Worm (Caenorhabditis elegans) whole organism, midembryonic: Measurements from ENCODE around the gene F35H8.1.

Experiments
- T22C8.4 ChIP-seq: fragments of 200-800 bp; sonication (Bioruptor generic); IDR thresholded peaks from 2 replicates; pipeline ENCODE4 v1.3.6; 2022; ENCODE audit warnings: missing genetic modification characterization, missing compliant biosample characterization
- cog-1 ChIP-seq: sonication (generic microtip); optimal IDR thresholded peaks from 2 replicates; lab custom pipeline; 2016; ENCODE audit warnings: missing genetic modification characterization, missing compliant biosample characterization
- flt-1 ChIP-seq: fragments of 200-800 bp; sonication (Bioruptor generic); IDR thresholded peaks from 2 replicates; pipeline ENCODE4 v1.3.6; 2022; ENCODE audit warnings: missing genetic modification characterization, missing compliant biosample characterization
- klf-2 ChIP-seq: fragments of 200-800 bp; sonication (Bioruptor generic); conservative IDR thresholded peaks from 2 replicates; pipeline ENCODE4 v1.3.6; 2022; ENCODE audit warnings: missing genetic modification reagents, missing genetic modification characterization, missing compliant biosample characterization
- med-1 ChIP-seq: sonication (generic microtip); optimal IDR thresholded peaks from 2 replicates; lab custom pipeline; 2017; ENCODE audit warnings: missing genetic modification characterization, mild to moderate bottlenecking, missing compliant biosample characterization, antibody characterized with exemption, missing genetic modification reagents; ENCODE audit not compliant: insufficient read depth
- ref-1 ChIP-seq: fragments of 200-800 bp; sonication (Bioruptor generic); conservative IDR thresholded peaks from 2 replicates; pipeline ENCODE4 v1.3.6; 2022; ENCODE audit warnings: missing genetic modification reagents, missing genetic modification characterization, missing compliant biosample characterization
- tab-1 ChIP-seq: fragments of 200-800 bp; sonication (Bioruptor generic); IDR thresholded peaks from 2 replicates; pipeline ENCODE4 v1.3.6; 2022; ENCODE audit warnings: missing genetic modification characterization, missing compliant biosample characterization
- ztf-23 ChIP-seq: fragments of 200-800 bp; sonication (Bioruptor generic); IDR thresholded peaks from 2 replicates; pipeline ENCODE4 v1.3.6; 2022; ENCODE audit warnings: missing genetic modification reagents, missing genetic modification characterization, missing compliant biosample characterization
- ztf-29 ChIP-seq: fragments of 200-800 bp; sonication (Bioruptor generic); IDR thresholded peaks from 2 replicates; pipeline ENCODE4 v1.3.6; 2022; ENCODE audit warnings: missing genetic modification reagents, missing genetic modification characterization, missing compliant biosample characterization

Gene F35H8.1

DNA sequence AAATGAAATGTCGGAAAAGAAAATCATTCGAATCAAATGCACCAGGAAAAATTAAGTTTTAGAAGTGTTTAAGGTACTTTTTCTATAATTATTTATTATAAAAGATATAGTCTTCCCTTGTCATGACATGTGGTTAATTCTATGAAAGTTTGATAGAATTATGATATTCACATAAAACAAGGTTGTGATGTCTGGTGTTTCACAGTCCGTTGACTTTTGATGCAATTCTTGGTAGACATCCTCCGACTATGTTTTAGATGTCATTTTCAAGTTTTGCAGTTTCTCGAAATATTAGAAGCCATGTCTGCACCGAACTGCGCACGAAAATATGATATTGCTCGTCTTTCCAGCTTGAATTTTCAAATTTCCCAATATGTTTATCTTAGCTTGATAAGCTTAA lies 8.7 kb downstream of the F35H8.1 start, which contains the start of gene sra-7:
sra-7 (plus strand) TSS at position 301 of the 400 bp plus-strand sequence.
- TF ChIP-seq ztf-29 (GFP tag; lab: Robert Waterston, UW): no peak
- no peak for TF ChIP-seq klf-2
- no peak for TF ChIP-seq ztf-23 (GFP tag; lab: Robert Waterston, UW)
- TF ChIP-seq cog-1 (tag; lab: Kevin White, UChicago): no peak
- TF ChIP-seq tab-1 (GFP tag; lab: Robert Waterston, UW): no peak
- TF ChIP-seq ref-1 (GFP tag; lab: Robert Waterston, UW): no peak
- TF ChIP-seq med-1 (GFP tag; lab: Kevin White, UChicago): no peak
- no peak for TF ChIP-seq flt-1 (GFP tag; lab: Robert Waterston, UW)
- no peak for TF ChIP-seq T22C8.4 (GFP tag; lab: Robert Waterston, UW)

DNA sequence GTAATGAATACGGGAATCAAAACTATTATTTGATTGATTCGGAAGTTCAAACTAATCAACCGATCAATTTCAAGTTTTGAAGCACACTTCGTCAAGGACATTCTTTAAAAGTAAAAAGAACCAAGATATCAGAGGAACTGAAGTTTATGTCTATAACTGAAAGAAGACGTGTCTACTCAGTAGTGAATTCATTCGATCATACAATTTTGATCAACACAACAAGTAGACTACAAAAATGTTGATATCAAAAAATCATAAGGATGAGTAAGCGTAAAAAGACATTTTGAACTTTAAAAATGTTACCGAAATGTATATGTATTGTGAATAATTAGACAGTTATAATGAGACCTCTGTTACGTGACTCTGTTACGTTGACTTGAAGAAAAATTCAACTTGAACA lies 10.3 kb downstream of the F35H8.1 start, which contains the start of gene sra-4:
sra-4 (minus strand) TSS at position 101 of the 400 bp plus-strand sequence.
- TF ChIP-seq flt-1 (GFP tag; lab: Robert Waterston, UW) (no peak), ztf-29 (GFP tag; lab: Robert Waterston, UW) (no peak)

DNA sequence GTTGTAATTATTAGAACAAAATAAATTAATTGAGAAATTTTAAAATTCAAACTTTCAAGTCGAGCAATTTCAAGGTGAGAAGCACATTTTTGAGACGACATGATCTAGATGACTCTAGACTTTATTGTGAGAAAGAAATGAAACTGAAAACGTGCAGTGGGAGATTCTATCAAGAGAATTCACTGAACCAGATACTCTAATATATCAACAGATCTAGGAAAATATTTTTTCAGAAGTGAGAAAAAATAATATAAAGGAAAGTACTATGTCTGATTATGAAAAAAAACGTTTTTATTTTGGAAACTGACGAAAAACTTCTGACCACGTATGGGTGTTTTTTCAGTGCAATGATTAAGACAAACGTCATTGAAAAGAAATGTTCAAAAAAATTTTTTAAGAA lies 12.4 kb downstream of the F35H8.1 start, which contains the start of gene sra-3:
sra-3 (minus strand) TSS at position 101 of the 400 bp plus-strand sequence.
- TF ChIP-seq klf-2 (no peak), T22C8.4 (GFP tag; lab: Robert Waterston, UW) (no peak), tab-1 (GFP tag; lab: Robert Waterston, UW) (no peak), cog-1 (tag; lab: Kevin White, UChicago) (no peak), med-1 (GFP tag; lab: Kevin White, UChicago) (no peak), ztf-29 (GFP tag; lab: Robert Waterston, UW) (no peak), ref-1 (GFP tag; lab: Robert Waterston, UW) (no peak), flt-1 (GFP tag; lab: Robert Waterston, UW) (no peak)

ce11 chrII:9537429-9537828 lies 15.7 kb downstream of the F35H8.1 start, which contains the start of gene sra-8:
TSS of gene sra-8 (plus strand) at chrII:9537729.
- TF ChIP-seq med-1 (GFP tag; lab: Kevin White, UChicago): no peak
- no peak for TF ChIP-seq ref-1 (GFP tag; lab: Robert Waterston, UW)
- TF ChIP-seq klf-2: no peak
- no peak for TF ChIP-seq ztf-23 (GFP tag; lab: Robert Waterston, UW)
- TF ChIP-seq cog-1 (tag; lab: Kevin White, UChicago): no peak
- no peak for TF ChIP-seq ztf-29 (GFP tag; lab: Robert Waterston, UW)
- no peak for TF ChIP-seq T22C8.4 (GFP tag; lab: Robert Waterston, UW)
- no peak for TF ChIP-seq flt-1 (GFP tag; lab: Robert Waterston, UW)
- no peak for TF ChIP-seq tab-1 (GFP tag; lab: Robert Waterston, UW)

DNA sequence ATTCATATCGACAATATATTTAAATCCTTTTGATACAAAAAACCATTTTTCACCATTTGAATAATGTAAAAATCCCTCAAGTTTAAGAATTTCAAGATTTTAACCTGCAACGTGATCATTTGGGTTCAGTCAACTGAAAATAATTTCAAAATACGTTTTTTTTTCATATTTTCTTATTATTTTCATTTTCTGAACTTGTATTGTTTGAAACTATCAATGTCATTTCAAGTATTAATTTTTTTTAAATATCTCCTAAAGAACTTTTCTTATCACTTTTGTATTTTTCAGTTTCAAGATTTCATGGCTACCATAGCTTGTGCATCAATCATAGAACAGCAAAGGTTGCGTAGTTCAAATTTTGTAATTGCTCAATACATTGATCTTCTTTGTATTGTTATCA lies 21.1 kb downstream of the F35H8.1 start, which contains the start of gene sra-9:
sra-9 (plus strand) TSS at position 301 of the 400 bp plus-strand sequence.
- TF ChIP-seq ref-1 (GFP tag; lab: Robert Waterston, UW): no peak
- TF ChIP-seq med-1 (GFP tag; lab: Kevin White, UChicago): no peak
- TF ChIP-seq ztf-29 (GFP tag; lab: Robert Waterston, UW): no peak
- TF ChIP-seq tab-1 (GFP tag; lab: Robert Waterston, UW): no peak
- TF ChIP-seq klf-2: no peak
- TF ChIP-seq flt-1 (GFP tag; lab: Robert Waterston, UW): no peak
- TF ChIP-seq cog-1 (tag; lab: Kevin White, UChicago): no peak
- TF ChIP-seq ztf-23 (GFP tag; lab: Robert Waterston, UW): no peak
- TF ChIP-seq T22C8.4 (GFP tag; lab: Robert Waterston, UW): no peak

ce11 chrII:9528480-9528879 lies 24.6 kb downstream of the F35H8.1 start, which contains the start of gene sra-2:
TSS of gene sra-2 (plus strand) at chrII:9528780.
- no peak for TF ChIP-seq tab-1 (GFP tag; lab: Robert Waterston, UW)
- no peak for TF ChIP-seq ztf-29 (GFP tag; lab: Robert Waterston, UW)
- no peak for TF ChIP-seq med-1 (GFP tag; lab: Kevin White, UChicago)
- no peak for TF ChIP-seq T22C8.4 (GFP tag; lab: Robert Waterston, UW)
- TF ChIP-seq ref-1 (GFP tag; lab: Robert Waterston, UW): no peak
- no peak for TF ChIP-seq klf-2
- TF ChIP-seq flt-1 (GFP tag; lab: Robert Waterston, UW): no peak
- TF ChIP-seq ztf-23 (GFP tag; lab: Robert Waterston, UW): no peak
- TF ChIP-seq cog-1 (tag; lab: Kevin White, UChicago): no peak

DNA sequence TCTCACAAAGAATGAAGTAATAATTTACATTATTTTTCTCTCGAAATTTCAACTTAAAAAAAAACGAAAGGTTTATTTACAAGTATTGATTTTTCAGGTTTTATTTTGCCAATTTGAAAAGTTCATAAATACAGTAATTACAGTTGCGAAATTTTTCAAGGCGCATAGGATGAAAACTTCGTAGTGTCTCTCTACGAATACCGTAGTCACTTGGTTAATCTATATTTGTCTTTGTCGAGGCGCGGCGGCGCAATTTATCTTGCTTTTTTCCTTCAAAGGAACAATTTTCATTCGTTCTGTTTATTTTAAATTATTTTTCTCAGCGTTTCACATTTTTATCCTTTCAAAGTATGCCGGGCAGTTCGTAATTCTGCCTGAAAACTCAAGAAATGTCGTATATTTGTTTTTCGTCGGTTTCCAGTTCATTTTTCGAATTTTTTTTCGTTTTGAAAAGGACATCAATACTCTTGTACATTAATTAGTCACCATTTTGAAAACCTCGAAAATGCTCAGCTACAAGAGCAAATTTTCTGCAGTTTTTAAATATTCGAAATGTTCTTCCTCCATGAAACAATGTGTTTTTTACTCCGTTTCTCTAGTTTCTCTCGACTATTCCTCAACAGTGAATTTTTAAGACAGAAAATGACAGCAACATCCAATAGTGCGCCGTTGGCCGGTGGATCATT lies 29.4 kb downstream of the F35H8.1 start, which contains the start of gene mex-6:
mex-6 (plus strand) TSS at position 636 of the 686 bp plus-strand sequence.
- no peak for TF ChIP-seq flt-1 (GFP tag; lab: Robert Waterston, UW)
- no peak for TF ChIP-seq med-1 (GFP tag; lab: Kevin White, UChicago)
- TF ChIP-seq ztf-29 (GFP tag; lab: Robert Waterston, UW): no peak
- TF ChIP-seq tab-1 (GFP tag; lab: Robert Waterston, UW): no peak
- TF ChIP-seq klf-2: no peak
- no peak for TF ChIP-seq ztf-23 (GFP tag; lab: Robert Waterston, UW)
- no peak for TF ChIP-seq cog-1 (tag; lab: Kevin White, UChicago)
- TF ChIP-seq T22C8.4 (GFP tag; lab: Robert Waterston, UW): no peak
- no peak for TF ChIP-seq ref-1 (GFP tag; lab: Robert Waterston, UW)

- TF ChIP-seq ztf-29 (GFP tag; lab: Robert Waterston, UW) (no peak), T22C8.4 (GFP tag; lab: Robert Waterston, UW) (no peak), flt-1 (GFP tag; lab: Robert Waterston, UW) (no peak), ref-1 (GFP tag; lab: Robert Waterston, UW) (no peak), cog-1 (tag; lab: Kevin White, UChicago) (no peak), ztf-23 (GFP tag; lab: Robert Waterston, UW) (no peak), klf-2 (no peak), med-1 (GFP tag; lab: Kevin White, UChicago) (no peak)
Measured at ce11 chrII:9522986-9523385, 30.1 kb downstream of the F35H8.1 start, which contains the start of gene AH6.17. TSS of gene AH6.17 (plus strand) at chrII:9523170.
